Fruit fly (Drosophila melanogaster) whole organism, embryonic: ENCODE data around the gene SecS.

Source experiments
- B-H2 ChIP-seq: fragments of 200-800 bp; sonication (Bioruptor generic); optimal IDR thresholded peaks from 2 replicates; lab custom pipeline; 2018; ENCODE audit warnings: missing biosample characterization, mild to moderate bottlenecking, missing genetic modification characterization
- CG10209 ChIP-seq: fragments of 200-800 bp; sonication (Bioruptor generic); optimal IDR thresholded peaks from 3 replicates; lab custom pipeline; 2017; ENCODE audit warnings: missing biosample characterization, mild to moderate bottlenecking, missing genetic modification characterization, missing genetic modification reagents
- CG10321 ChIP-seq: fragments of 200-800 bp; sonication (Bioruptor generic); IDR thresholded peaks from 2 replicates; pipeline ENCODE4 v1.3.6; 2022; ENCODE audit warnings: missing biosample characterization, missing genetic modification characterization
- CG10543 ChIP-seq: fragments of 200-800 bp; sonication (Bioruptor generic); optimal IDR thresholded peaks from 3 replicates; lab custom pipeline; 2017; ENCODE audit warnings: missing biosample characterization, mild to moderate bottlenecking, missing genetic modification characterization, moderate library complexity
- CG11695 ChIP-seq: fragments of 200-800 bp; sonication (Bioruptor generic); IDR thresholded peaks from 3 replicates; pipeline ENCODE4 v1.3.6; 2022; ENCODE audit warnings: missing biosample characterization, missing genetic modification characterization
- CG12659 ChIP-seq: fragments of 200-800 bp; sonication (Bioruptor generic); optimal IDR thresholded peaks from 3 replicates; lab custom pipeline; 2017; ENCODE audit warnings: mild to moderate bottlenecking, missing biosample characterization, missing genetic modification reagents, missing genetic modification characterization
- CG14014 ChIP-seq: fragments of 200-800 bp; sonication (Bioruptor generic); IDR thresholded peaks from 2 replicates; pipeline ENCODE4 v1.3.6; 2022; ENCODE audit warnings: missing biosample characterization, missing genetic modification characterization
- CG2889 ChIP-seq: fragments of 200-800 bp; sonication (Bioruptor generic); IDR thresholded peaks from 3 replicates; pipeline ENCODE4 v1.3.6; 2022; ENCODE audit warnings: missing biosample characterization, missing genetic modification characterization
- CG3065 ChIP-seq: fragments of 200-800 bp; sonication (Bioruptor generic); optimal IDR thresholded peaks from 2 replicates; lab custom pipeline; 2016; ENCODE audit warnings: missing biosample characterization, missing genetic modification characterization
- CG32532 ChIP-seq: fragments of 200-800 bp; sonication (Bioruptor generic); IDR thresholded peaks from 2 replicates; pipeline ENCODE4 v1.3.6; 2022; ENCODE audit warnings: missing biosample characterization, missing genetic modification characterization
- CG32767 ChIP-seq: fragments of 200-800 bp; sonication (Bioruptor generic); IDR thresholded peaks from 2 replicates; pipeline ENCODE4 v1.3.6; 2022; ENCODE audit warnings: missing biosample characterization, missing genetic modification characterization
- CG3281 ChIP-seq: fragments of 200-800 bp; sonication (Bioruptor generic); optimal IDR thresholded peaks from 3 replicates; lab custom pipeline; 2017; ENCODE audit warnings: missing biosample characterization, mild to moderate bottlenecking, missing genetic modification characterization
- CG34376 ChIP-seq: fragments of 200-800 bp; sonication (Bioruptor generic); optimal IDR thresholded peaks from 2 replicates; lab custom pipeline; 2018; ENCODE audit warnings: missing biosample characterization, mild to moderate bottlenecking, missing genetic modification characterization
- CG4404 ChIP-seq: fragments of 200-800 bp; sonication (Bioruptor generic); IDR thresholded peaks from 2 replicates; pipeline ENCODE4 v1.3.6; 2022; ENCODE audit warnings: missing biosample characterization, missing genetic modification characterization
- CG4617 ChIP-seq: fragments of 200-800 bp; sonication (Bioruptor generic); optimal IDR thresholded peaks from 3 replicates; lab custom pipeline; 2016; ENCODE audit warnings: missing biosample characterization, missing genetic modification characterization, borderline replicate concordance
- CG7556 ChIP-seq: fragments of 200-800 bp; sonication (Bioruptor generic); optimal IDR thresholded peaks from 2 replicates; lab custom pipeline; 2017; ENCODE audit warnings: missing biosample characterization, mild to moderate bottlenecking, missing genetic modification characterization
- CG7839 ChIP-seq: fragments of 200-800 bp; sonication (Bioruptor generic); optimal IDR thresholded peaks from 3 replicates; lab custom pipeline; 2018; ENCODE audit warnings: missing biosample characterization, mild to moderate bottlenecking, missing genetic modification characterization, moderate library complexity
- CG8290 ChIP-seq, 3 experiments: fragments of 200-800 bp; sonication (Bioruptor generic); optimal IDR thresholded peaks; 2 replicates each; lab custom pipeline; 2016 to 2019; ENCODE audit warnings: missing biosample characterization in 3 of 3, missing genetic modification characterization in 3 of 3, mild to moderate bottlenecking in 2 of 3, moderate library complexity in 1 of 3
- CG8478 ChIP-seq: fragments of >200 bp; optimal IDR thresholded peaks from 2 replicates; lab custom pipeline; 2018
- CG9437 ChIP-seq: fragments of 200-800 bp; sonication (Bioruptor generic); optimal IDR thresholded peaks from 2 replicates; lab custom pipeline; 2018; ENCODE audit warnings: missing biosample characterization, mild to moderate bottlenecking, missing genetic modification characterization
- CHES-1-like ChIP-seq: fragments of 200-800 bp; sonication (Bioruptor generic); optimal IDR thresholded peaks from 2 replicates; lab custom pipeline; 2016; ENCODE audit warnings: missing biosample characterization, missing genetic modification characterization
- CkIIα-i1 ChIP-seq: fragments of 200-800 bp; sonication (Bioruptor generic); IDR thresholded peaks from 2 replicates; pipeline ENCODE4 v1.3.6; 2022; ENCODE audit warnings: missing biosample characterization, missing genetic modification characterization
- Deaf1 ChIP-seq: fragments of 200-800 bp; optimal IDR thresholded peaks from 3 replicates; lab custom pipeline; 2019; ENCODE audit warnings: missing biosample characterization, mild to moderate bottlenecking, missing genetic modification characterization, moderate library complexity
- Elba2 ChIP-seq: fragments of 200-800 bp; sonication (Bioruptor generic); optimal IDR thresholded peaks from 3 replicates; lab custom pipeline; 2016; ENCODE audit warnings: missing biosample characterization, missing genetic modification characterization
- HmgZ ChIP-seq: fragments of 200-800 bp; sonication (Bioruptor generic); optimal IDR thresholded peaks from 2 replicates; lab custom pipeline; 2018; ENCODE audit warnings: missing biosample characterization, mild to moderate bottlenecking, missing genetic modification characterization
- MESR4 ChIP-seq: fragments of 200-800 bp; sonication (Bioruptor generic); optimal IDR thresholded peaks from 2 replicates; lab custom pipeline; 2018; ENCODE audit warnings: missing biosample characterization, mild to moderate bottlenecking, missing genetic modification characterization, moderate library complexity
- Med ChIP-seq: fragments of 200-800 bp; sonication (Bioruptor generic); peaks from one replicate; lab custom pipeline; 2016; ENCODE audit warnings: missing biosample characterization, missing genetic modification characterization, mild to moderate bottlenecking, inconsistent platforms, moderate library complexity
- Nf-YB ChIP-seq: fragments of 200-800 bp; sonication (Bioruptor generic); optimal IDR thresholded peaks from 3 replicates; lab custom pipeline; 2019; ENCODE audit warnings: missing biosample characterization, mild to moderate bottlenecking, missing genetic modification characterization, moderate library complexity
- Nf-YC ChIP-seq: fragments of 200-800 bp; optimal IDR thresholded peaks from 3 replicates; lab custom pipeline; 2019; ENCODE audit warnings: missing biosample characterization, mild to moderate bottlenecking, missing genetic modification characterization, moderate library complexity
- Pdp1 ChIP-seq, 2 experiments: fragments of 200-800 bp; sonication (Bioruptor generic); optimal IDR thresholded peaks; 3 replicates each; lab custom pipeline; 2016; ENCODE audit warnings: missing biosample characterization in 2 of 2, missing genetic modification characterization in 2 of 2, mild to moderate bottlenecking in 1 of 2, moderate library complexity in 1 of 2
- Usf ChIP-seq: fragments of 200-800 bp; sonication (Bioruptor generic); optimal IDR thresholded peaks from 2 replicates; lab custom pipeline; 2017; ENCODE audit warnings: missing genotype, missing biosample characterization, missing genetic modification characterization
- YL-1 ChIP-seq: fragments of 200-800 bp; sonication (Bioruptor generic); optimal IDR thresholded peaks from 3 replicates; lab custom pipeline; 2017; ENCODE audit warnings: missing biosample characterization, mild to moderate bottlenecking, missing genetic modification characterization
- amos ChIP-seq: fragments of 200-800 bp; sonication (Bioruptor generic); IDR thresholded peaks from 2 replicates; pipeline ENCODE4 v1.3.6; 2022; ENCODE audit warnings: missing biosample characterization, missing genetic modification characterization; ENCODE audit not compliant: partially characterized antibody
- ap ChIP-seq: fragments of 200-800 bp; sonication (Bioruptor generic); IDR thresholded peaks from 2 replicates; pipeline ENCODE4 v1.3.6; 2022; ENCODE audit warnings: missing biosample characterization, missing genetic modification characterization
- bbx ChIP-seq: fragments of 200-800 bp; sonication (Bioruptor generic); IDR thresholded peaks from 2 replicates; pipeline ENCODE4 v1.3.6; 2022; ENCODE audit warnings: missing biosample characterization, missing genetic modification characterization; ENCODE audit not compliant: partially characterized antibody
- bigmax ChIP-seq: fragments of 200-800 bp; sonication (Bioruptor generic); optimal IDR thresholded peaks from 2 replicates; lab custom pipeline; 2018; ENCODE audit warnings: missing biosample characterization, mild to moderate bottlenecking, missing genetic modification characterization
- cad ChIP-seq: fragments of >200 bp; optimal IDR thresholded peaks from 2 replicates; lab custom pipeline; 2017; ENCODE audit warnings: missing biosample characterization, missing genetic modification characterization
- ci ChIP-seq: fragments of 200-800 bp; sonication (Bioruptor generic); IDR thresholded peaks from 3 replicates; pipeline ENCODE4 v1.3.6; 2022; ENCODE audit warnings: missing biosample characterization, missing genetic modification characterization
- cwo ChIP-seq: fragments of 200-800 bp; sonication (Bioruptor generic); optimal IDR thresholded peaks from 3 replicates; lab custom pipeline; 2017; ENCODE audit warnings: missing biosample characterization, missing genetic modification characterization, mild to moderate bottlenecking, moderate library complexity, missing genetic modification reagents
- ftz-f1 ChIP-seq: fragments of 200-800 bp; sonication (Bioruptor generic); optimal IDR thresholded peaks from 2 replicates; lab custom pipeline; 2016; ENCODE audit warnings: missing biosample characterization, missing genetic modification characterization
- gcm2 ChIP-seq: fragments of 200-800 bp; sonication (Bioruptor generic); optimal IDR thresholded peaks from 2 replicates; lab custom pipeline; 2016; ENCODE audit warnings: missing biosample characterization, missing genetic modification characterization
- grn ChIP-seq: fragments of 200-800 bp; sonication (Bioruptor generic); optimal IDR thresholded peaks from 3 replicates; lab custom pipeline; 2017; ENCODE audit warnings: missing biosample characterization, missing genetic modification characterization
- insv ChIP-seq, 2 experiments: fragments of 200-800 bp; sonication (Bioruptor generic); optimal IDR thresholded peaks; 3 replicates each; lab custom pipeline; 2016 to 2018; ENCODE audit warnings: missing biosample characterization in 2 of 2, missing genetic modification characterization in 2 of 2
- mirr ChIP-seq: fragments of 200-800 bp; sonication (Bioruptor generic); optimal IDR thresholded peaks from 3 replicates; lab custom pipeline; 2018; ENCODE audit warnings: missing biosample characterization, mild to moderate bottlenecking, missing genetic modification characterization
- nerfin-2 ChIP-seq: fragments of 200-800 bp; sonication (Bioruptor generic); IDR thresholded peaks from 2 replicates; pipeline ENCODE4 v1.3.6; 2022; ENCODE audit warnings: missing biosample characterization, missing genetic modification characterization; ENCODE audit not compliant: partially characterized antibody
- onecut ChIP-seq: fragments of 200-800 bp; sonication (Bioruptor generic); IDR thresholded peaks from 2 replicates; pipeline ENCODE4 v1.3.6; 2022; ENCODE audit warnings: missing biosample characterization, missing genetic modification characterization
- pho ChIP-seq: fragments of 200-800 bp; sonication (Bioruptor generic); optimal IDR thresholded peaks from 2 replicates; lab custom pipeline; 2016; ENCODE audit warnings: missing biosample characterization, missing genetic modification characterization
- phol ChIP-seq: fragments of 200-800 bp; sonication (Bioruptor generic); optimal IDR thresholded peaks from 3 replicates; lab custom pipeline; 2018; ENCODE audit warnings: missing biosample characterization, mild to moderate bottlenecking, missing genetic modification characterization, moderate library complexity
- sr ChIP-seq: fragments of 200-800 bp; sonication (Bioruptor generic); IDR thresholded peaks from 3 replicates; pipeline ENCODE4 v1.3.6; 2022; ENCODE audit warnings: missing biosample characterization, missing genetic modification characterization
- sug ChIP-seq: fragments of 200-800 bp; optimal IDR thresholded peaks from 2 replicates; lab custom pipeline; 2019; ENCODE audit warnings: missing biosample characterization, mild to moderate bottlenecking, missing genetic modification characterization, moderate library complexity

The SecS gene

DNA sequence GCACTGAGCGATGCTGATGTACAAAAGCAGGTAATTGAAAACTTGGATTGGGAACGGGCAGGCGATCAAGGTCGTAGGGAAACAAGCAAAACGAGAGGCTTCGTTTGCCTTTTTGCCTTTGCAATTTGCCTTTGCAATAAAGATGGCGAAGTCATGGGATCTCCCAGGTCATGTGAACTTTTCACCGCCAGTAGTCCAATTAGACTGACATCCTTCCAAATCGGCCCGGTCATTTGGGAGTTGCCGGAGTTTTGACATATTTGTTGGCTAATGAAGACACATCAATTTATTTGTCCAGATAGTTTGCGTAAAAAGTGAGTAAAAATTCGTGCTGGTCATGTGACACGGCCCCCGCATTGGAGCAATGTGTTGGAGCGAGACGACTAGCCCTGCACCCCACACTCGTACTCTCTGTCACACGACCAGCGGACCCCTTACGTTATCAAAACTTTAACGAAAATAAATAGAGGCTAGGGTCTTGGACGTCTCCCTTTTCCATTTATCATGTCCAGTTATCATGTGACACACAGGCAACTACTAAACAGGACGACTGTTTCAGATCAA lies 9.1 kb upstream of the SecS start:
- no peak for TF ChIP-seq ap (GFP tag; lab: Robert Waterston, UW)
- TF ChIP-seq CG32767, result no peak
- peak; percentile 79 for TF ChIP-seq cwo (GFP tag; lab: Kevin White, UChicago)
- peak; percentile 13 for TF ChIP-seq CG10543 (GFP tag; lab: Kevin White, UChicago)
- no peak for TF ChIP-seq CG3065 (GFP tag; lab: Kevin White, UChicago)
- TF ChIP-seq insv (GFP tag; optimal IDR thresholded peaks at IDR 0.05; lab: Kevin White, UChicago), result peak; percentile 43 to 88
- peak; percentile 47 for TF ChIP-seq CG4617 (GFP tag; lab: Kevin White, UChicago)
- peak; percentile 28 for TF ChIP-seq B-H2 (GFP tag; lab: Kevin White, UChicago)
- peak; percentile 96 for TF ChIP-seq CG10321 (GFP tag; lab: Robert Waterston, UW)
- TF ChIP-seq cad, result peak; percentile 39
- no peak for TF ChIP-seq pho (GFP tag; lab: Kevin White, UChicago)
- peak; percentile 57 for TF ChIP-seq sug (tag; lab: Kevin White, UChicago)
- TF ChIP-seq Usf (GFP tag; lab: Kevin White, UChicago), result peak; percentile 91
- peak; percentile 41 for TF ChIP-seq Deaf1 (tag; lab: Kevin White, UChicago)
- peak; percentile 13 for TF ChIP-seq MESR4 (GFP tag; lab: Kevin White, UChicago)
- TF ChIP-seq gcm2 (GFP tag; lab: Kevin White, UChicago), result no peak
- peak; percentile 5 for TF ChIP-seq CG34376 (GFP tag; lab: Kevin White, UChicago)
- TF ChIP-seq CG7556 (GFP tag; lab: Kevin White, UChicago), result no peak
- TF ChIP-seq Nf-YB (GFP tag; lab: Kevin White, UChicago), result no peak
- no peak for TF ChIP-seq CG10209 (GFP tag; lab: Kevin White, UChicago)
- no peak for TF ChIP-seq CG8290 (GFP tag; optimal IDR thresholded peaks at IDR 0.05; lab: Kevin White, UChicago)
- TF ChIP-seq CG8290 (tag; optimal IDR thresholded peaks at IDR 0.05; lab: Kevin White, UChicago), result peak in 1 of 2 experiments; percentile 19
- TF ChIP-seq bigmax, result peak; percentile 13
- no peak for TF ChIP-seq CG11695 (GFP tag; lab: Robert Waterston, UW)
- no peak for TF ChIP-seq CHES-1-like (GFP tag; lab: Kevin White, UChicago)
- no peak for TF ChIP-seq CG12659
- peak; percentile 71 for TF ChIP-seq Elba2 (GFP tag; lab: Kevin White, UChicago)
- TF ChIP-seq CkIIα-i1 (GFP tag; lab: Robert Waterston, UW), result no peak
- TF ChIP-seq mirr (GFP tag; lab: Kevin White, UChicago), result peak; percentile 24
- no peak for TF ChIP-seq CG4404 (GFP tag; lab: Robert Waterston, UW)
- no peak for TF ChIP-seq CG14014
- no peak for TF ChIP-seq ci (GFP tag; lab: Robert Waterston, UW)
- peak; percentile 78 for TF ChIP-seq YL-1
- TF ChIP-seq CG2889 (GFP tag; lab: Robert Waterston, UW), result no peak
- peak in 1 of 2 experiments; percentile 64 for TF ChIP-seq Pdp1 (GFP tag; optimal IDR thresholded peaks at IDR 0.05; lab: Kevin White, UChicago)
- peak; percentile 33; the same call in 1 of the 2 replicates for TF ChIP-seq amos (GFP tag; lab: Robert Waterston, UW)
- TF ChIP-seq Med (GFP tag; lab: Kevin White, UChicago), result peak; percentile 73
- TF ChIP-seq CG9437, result peak; percentile 97
- peak; percentile 63 for TF ChIP-seq Nf-YC (tag; lab: Kevin White, UChicago)
- no peak for TF ChIP-seq grn
- TF ChIP-seq onecut, result no peak
- TF ChIP-seq bbx (GFP tag; lab: Robert Waterston, UW), result 0 out of 2 replicates have a peak, but pooled peaks have one; percentile 15
- peak; percentile 31 for TF ChIP-seq HmgZ (tag; lab: Kevin White, UChicago)
- peak; percentile 3 for TF ChIP-seq CG3281
- peak; percentile 17 for TF ChIP-seq CG8478
- no peak for TF ChIP-seq CG7839 (tag; lab: Kevin White, UChicago)
- TF ChIP-seq sr (GFP tag; lab: Robert Waterston, UW), result peak; percentile 67; the same call in 2 of the 3 replicates
- TF ChIP-seq CG32532 (GFP tag; lab: Robert Waterston, UW), result no peak
- TF ChIP-seq phol, result peak; percentile 28
- TF ChIP-seq ftz-f1 (GFP tag; lab: Kevin White, UChicago), result peak; percentile 63
- TF ChIP-seq nerfin-2 (GFP tag; lab: Robert Waterston, UW), result 0 out of 2 replicates have a peak, but pooled peaks have one; percentile 28
